Fruit fly (Drosophila melanogaster): ENCODE data around the gene hng3.

DNA sequence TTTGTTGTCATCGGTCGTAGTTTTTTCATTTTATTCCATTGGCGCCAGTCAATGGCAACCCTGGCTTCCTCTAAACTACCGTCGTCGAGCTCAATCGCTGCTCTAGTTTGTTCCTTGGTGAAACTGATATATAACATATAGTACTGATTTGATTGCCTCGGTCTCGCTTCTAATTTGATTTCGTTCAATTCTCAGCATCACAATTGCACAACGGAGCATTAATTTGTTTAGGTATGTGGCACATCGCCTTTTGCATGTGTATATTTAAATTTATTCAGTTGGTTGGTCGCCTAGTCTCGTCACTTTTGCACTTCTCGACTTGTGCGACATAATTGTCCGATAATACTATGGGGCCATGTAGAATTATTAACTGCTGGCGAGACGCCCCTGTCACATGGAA lies 12.4 kb upstream of the hng3 start:
- TF ChIP-seq CG16779 (tag; optimal IDR thresholded peaks at IDR 0.05) (no peak), Sox102F (GFP tag; optimal IDR thresholded peaks at IDR 0.05) (no peak), CG4318 (GFP tag; optimal IDR thresholded peaks at IDR 0.05) (no peak), CG34406 (GFP tag; optimal IDR thresholded peaks at IDR 0.05) (no peak), CG31627 (GFP tag; optimal IDR thresholded peaks at IDR 0.05) (no peak), CG1621 (tag; optimal IDR thresholded peaks at IDR 0.05) (no peak), CG8119 (GFP tag; IDR thresholded peaks at IDR 0.05) (no peak), pdm3 (GFP tag; optimal IDR thresholded peaks at IDR 0.05) (no peak), lz (GFP tag; optimal IDR thresholded peaks at IDR 0.05) (no peak), eg (GFP tag; IDR thresholded peaks at IDR 0.05) (no peak), OdsH (GFP tag; optimal IDR thresholded peaks at IDR 0.05) (no peak), CG15336 (GFP tag; IDR thresholded peaks at IDR 0.05) (no peak), Hr39 (GFP tag; optimal IDR thresholded peaks at IDR 0.05) (no peak)

Data from whole organism, prepupa.